Worm (Caenorhabditis elegans) whole organism, L3 larva: ENCODE measurements around the gene zer-1.

ENCODE experiments used
- R02D3.7 ChIP-seq: fragments of 150-350 bp; optimal IDR thresholded peaks from 2 replicates; lab custom pipeline; 2014; ENCODE audit warnings: missing biosample characterization, missing genetic modification characterization
- ZK546.5 ChIP-seq: sonication (generic microtip); optimal IDR thresholded peaks from 2 replicates; lab custom pipeline; 2017; ENCODE audit warnings: missing biosample characterization, missing genetic modification characterization
- ama-1 ChIP-seq: fragments of 150-350 bp; optimal IDR thresholded peaks from 2 replicates; lab custom pipeline; 2018
- ceh-16 ChIP-seq: sonication (generic microtip); optimal IDR thresholded peaks from 2 replicates; lab custom pipeline; 2017; ENCODE audit warnings: missing biosample characterization, missing genetic modification characterization
- ceh-28 ChIP-seq: fragments of 150-350 bp; optimal IDR thresholded peaks from 2 replicates; lab custom pipeline; 2014; ENCODE audit warnings: missing biosample characterization, missing genetic modification reagents, missing genetic modification characterization
- ceh-82 ChIP-seq: fragments of 150-350 bp; optimal IDR thresholded peaks from 2 replicates; lab custom pipeline; 2014; ENCODE audit warnings: missing biosample characterization, missing genetic modification characterization
- ceh-9 ChIP-seq: sonication (generic microtip); optimal IDR thresholded peaks from 2 replicates; lab custom pipeline; 2018; ENCODE audit warnings: missing biosample characterization, missing genetic modification characterization
- daf-12 ChIP-seq: fragments of 150-350 bp; optimal IDR thresholded peaks from 2 replicates; lab custom pipeline; 2014; ENCODE audit warnings: missing biosample characterization, missing genetic modification reagents, missing genetic modification characterization
- egl-27 ChIP-seq: sonication (generic microtip); optimal IDR thresholded peaks from 4 replicates; lab custom pipeline; 2017; ENCODE audit warnings: missing biosample characterization, missing genetic modification reagents, missing genetic modification characterization
- elt-1 ChIP-seq: fragments of 150-350 bp; optimal IDR thresholded peaks from 2 replicates; lab custom pipeline; 2014; ENCODE audit warnings: missing biosample characterization, missing genetic modification characterization
- elt-2 ChIP-seq: sonication (generic microtip); optimal IDR thresholded peaks from 2 replicates; lab custom pipeline; 2016; ENCODE audit warnings: missing genetic modification reagents, mild to moderate bottlenecking, missing genetic modification characterization, missing compliant biosample characterization
- elt-3 ChIP-seq, 3 experiments: fragments of 150-350 bp in 1 of 3; sonication (generic microtip) in 2 of 3; optimal IDR thresholded peaks; 2 replicates in 2 of 3; 4 replicates in 1 of 3; lab custom pipeline; 2014 to 2017; ENCODE audit warnings: missing biosample characterization in 3 of 3, missing genetic modification characterization in 3 of 3
- eor-1 ChIP-seq, 2 experiments: fragments of 150-350 bp; optimal IDR thresholded peaks; 2 replicates each; lab custom pipeline; 2014 to 2018; ENCODE audit warnings: missing biosample characterization in 2 of 2, missing genetic modification characterization in 2 of 2
- fkh-10 ChIP-seq: sonication (generic microtip); optimal IDR thresholded peaks from 2 replicates; lab custom pipeline; 2017; ENCODE audit warnings: missing biosample characterization, missing genetic modification reagents, missing genetic modification characterization
- fkh-2 ChIP-seq: fragments of 150-350 bp; optimal IDR thresholded peaks from 2 replicates; lab custom pipeline; 2014; ENCODE audit warnings: missing biosample characterization, missing genetic modification reagents, missing genetic modification characterization
- fos-1 ChIP-seq: fragments of 150-350 bp; optimal IDR thresholded peaks from 2 replicates; lab custom pipeline; 2014; ENCODE audit warnings: missing biosample characterization, missing genetic modification characterization
- hmg-11 ChIP-seq: sonication (generic microtip); optimal IDR thresholded peaks from 2 replicates; lab custom pipeline; 2016; ENCODE audit warnings: missing genetic modification characterization, missing compliant biosample characterization
- jun-1 ChIP-seq: fragments of 150-350 bp; optimal IDR thresholded peaks from 2 replicates; lab custom pipeline; 2014; ENCODE audit warnings: missing biosample characterization, missing genetic modification reagents, missing genetic modification characterization
- lin-15B ChIP-seq: fragments of 150-350 bp; optimal IDR thresholded peaks from 2 replicates; lab custom pipeline; 2014; ENCODE audit warnings: missing biosample characterization, missing genetic modification characterization
- lin-39 ChIP-seq: fragments of 150-350 bp; optimal IDR thresholded peaks from 2 replicates; lab custom pipeline; 2018; ENCODE audit warnings: missing biosample characterization, missing genetic modification reagents, missing genetic modification characterization
- lsy-12 ChIP-seq: sonication (generic microtip); optimal IDR thresholded peaks from 2 replicates; lab custom pipeline; 2016; ENCODE audit warnings: mild to moderate bottlenecking, missing genetic modification characterization, missing compliant biosample characterization
- mdl-1 ChIP-seq: fragments of 150-350 bp; optimal IDR thresholded peaks from 2 replicates; lab custom pipeline; 2014; ENCODE audit warnings: missing biosample characterization, missing genetic modification characterization
- mml-1 ChIP-seq: fragments of 150-350 bp; sonication (generic microtip); optimal IDR thresholded peaks from 3 replicates; lab custom pipeline; 2014; ENCODE audit warnings: missing biosample characterization, missing genetic modification characterization
- nfya-1 ChIP-seq: sonication (generic microtip); optimal IDR thresholded peaks from 2 replicates; lab custom pipeline; 2017; ENCODE audit warnings: missing genetic modification characterization, mild to moderate bottlenecking, missing compliant biosample characterization, antibody characterized with exemption, moderate library complexity; ENCODE audit not compliant: insufficient read depth
- nhr-11 ChIP-seq: fragments of 150-350 bp; optimal IDR thresholded peaks from 2 replicates; lab custom pipeline; 2014; ENCODE audit warnings: missing biosample characterization, missing genetic modification characterization
- nhr-23 ChIP-seq: fragments of 150-350 bp; optimal IDR thresholded peaks from 2 replicates; lab custom pipeline; 2014; ENCODE audit warnings: missing biosample characterization, missing genetic modification reagents, missing genetic modification characterization
- nhr-237 ChIP-seq: fragments of 150-350 bp; optimal IDR thresholded peaks from 2 replicates; lab custom pipeline; 2014; ENCODE audit warnings: missing biosample characterization, missing genetic modification characterization
- nhr-25 ChIP-seq: sonication (generic microtip); optimal IDR thresholded peaks from 2 replicates; lab custom pipeline; 2017; ENCODE audit warnings: missing biosample characterization, missing genetic modification characterization
- nhr-28 ChIP-seq: fragments of 150-350 bp; optimal IDR thresholded peaks from 2 replicates; lab custom pipeline; 2014; ENCODE audit warnings: missing biosample characterization, missing genetic modification characterization
- nhr-43 ChIP-seq: sonication (generic microtip); optimal IDR thresholded peaks from 2 replicates; lab custom pipeline; 2016; ENCODE audit warnings: mild to moderate bottlenecking, missing genetic modification characterization, missing compliant biosample characterization; ENCODE audit not compliant: poor library complexity, severe bottlenecking
- nhr-76 ChIP-seq: fragments of 150-350 bp; sonication (generic microtip); optimal IDR thresholded peaks from 5 replicates; lab custom pipeline; 2014; ENCODE audit warnings: missing biosample characterization, missing genetic modification characterization
- nhr-77 ChIP-seq: fragments of 150-350 bp; optimal IDR thresholded peaks from 2 replicates; lab custom pipeline; 2014; ENCODE audit warnings: missing biosample characterization, missing genetic modification characterization
- pha-4 ChIP-seq: fragments of 150-350 bp; optimal IDR thresholded peaks from 2 replicates; lab custom pipeline; 2014; ENCODE audit warnings: missing biosample characterization, missing genetic modification reagents, missing genetic modification characterization
- pqm-1 ChIP-seq: fragments of 150-350 bp; optimal IDR thresholded peaks from 2 replicates; lab custom pipeline; 2017; ENCODE audit warnings: missing biosample characterization, missing genetic modification characterization, inconsistent platforms
- sea-2 ChIP-seq: fragments of 150-350 bp; sonication (generic microtip); optimal IDR thresholded peaks from 4 replicates; lab custom pipeline; 2014; ENCODE audit warnings: missing biosample characterization, missing genetic modification reagents, missing genetic modification characterization
- skn-1 ChIP-seq: fragments of 150-350 bp; optimal IDR thresholded peaks from 2 replicates; lab custom pipeline; 2014; ENCODE audit warnings: missing biosample characterization, missing genetic modification characterization
- snpc-4 ChIP-seq: fragments of 150-350 bp; optimal IDR thresholded peaks from 2 replicates; lab custom pipeline; 2014; ENCODE audit warnings: missing biosample characterization, missing genetic modification characterization
- tbx-2 ChIP-seq: sonication (generic microtip); optimal IDR thresholded peaks from 2 replicates; lab custom pipeline; 2016; ENCODE audit warnings: mild to moderate bottlenecking, missing genetic modification characterization, missing compliant biosample characterization
- unc-39 ChIP-seq: sonication (generic microtip); optimal IDR thresholded peaks from 4 replicates; lab custom pipeline; 2017; ENCODE audit warnings: missing biosample characterization, missing genetic modification characterization
- unc-62 ChIP-seq: fragments of 150-350 bp; sonication (generic microtip); optimal IDR thresholded peaks from 4 replicates; lab custom pipeline; 2014; ENCODE audit warnings: missing biosample characterization, missing genetic modification reagents, missing genetic modification characterization
- zag-1 ChIP-seq: fragments of 150-350 bp; optimal IDR thresholded peaks from 2 replicates; lab custom pipeline; 2014; ENCODE audit warnings: missing biosample characterization, missing genetic modification characterization
- ztf-11 ChIP-seq: fragments of 150-350 bp; optimal IDR thresholded peaks from 2 replicates; lab custom pipeline; 2014; ENCODE audit warnings: missing biosample characterization, missing genetic modification characterization

The zer-1 gene

DNA sequence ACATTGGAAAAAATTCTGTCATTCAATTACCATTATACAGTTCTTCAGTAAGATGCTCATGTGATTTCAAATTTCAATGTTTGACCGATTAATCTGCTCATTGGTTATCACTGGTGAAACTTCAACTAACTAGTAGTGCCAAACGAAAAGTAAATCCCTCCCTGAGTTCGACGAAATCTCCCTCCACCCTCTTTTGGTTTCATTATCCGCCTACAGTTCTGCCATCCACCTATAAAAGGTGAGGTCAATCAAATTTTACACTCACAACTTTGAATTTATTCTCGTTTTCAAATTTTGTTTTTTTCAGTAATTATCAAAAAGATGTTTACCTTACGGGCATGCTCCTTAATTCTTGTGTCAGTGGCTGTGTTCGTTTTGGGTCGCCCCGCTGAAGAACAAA is 44.0 kb downstream of the zer-1 start, which contains the start of gene far-8:
TSS of gene far-8 (plus strand) at position 301 of the 400 bp plus-strand sequence.
- TF ChIP-seq nhr-28 (tag; lab: Kevin White, UChicago) = no peak
- no peak for TF ChIP-seq unc-39 (tag; lab: Kevin White, UChicago)
- no peak for TF ChIP-seq ceh-28 (tag; lab: Kevin White, UChicago)
- no peak for TF ChIP-seq hmg-11
- no peak for TF ChIP-seq unc-62 (GFP tag; lab: Kevin White, UChicago)
- no peak for TF ChIP-seq nhr-237 (tag; lab: Kevin White, UChicago)
- no peak for TF ChIP-seq ZK546.5 (tag; lab: Kevin White, UChicago)
- no peak for TF ChIP-seq jun-1 (tag; lab: Kevin White, UChicago)
- no peak for TF ChIP-seq fkh-10 (GFP tag; lab: Kevin White, UChicago)
- TF ChIP-seq fos-1 (tag; lab: Kevin White, UChicago) = no peak
- no peak for TF ChIP-seq mdl-1 (tag; lab: Kevin White, UChicago)
- no peak for TF ChIP-seq snpc-4
- no peak for TF ChIP-seq nhr-11 (tag; lab: Kevin White, UChicago)
- no peak for TF ChIP-seq ceh-82 (tag; lab: Kevin White, UChicago)
- TF ChIP-seq daf-12 = no peak
- TF ChIP-seq R02D3.7 (tag; lab: Kevin White, UChicago) = no peak
- TF ChIP-seq pqm-1 (tag; lab: Kevin White, UChicago) = no peak
- TF ChIP-seq nfya-1 (tag; lab: Kevin White, UChicago) = no peak

DNA sequence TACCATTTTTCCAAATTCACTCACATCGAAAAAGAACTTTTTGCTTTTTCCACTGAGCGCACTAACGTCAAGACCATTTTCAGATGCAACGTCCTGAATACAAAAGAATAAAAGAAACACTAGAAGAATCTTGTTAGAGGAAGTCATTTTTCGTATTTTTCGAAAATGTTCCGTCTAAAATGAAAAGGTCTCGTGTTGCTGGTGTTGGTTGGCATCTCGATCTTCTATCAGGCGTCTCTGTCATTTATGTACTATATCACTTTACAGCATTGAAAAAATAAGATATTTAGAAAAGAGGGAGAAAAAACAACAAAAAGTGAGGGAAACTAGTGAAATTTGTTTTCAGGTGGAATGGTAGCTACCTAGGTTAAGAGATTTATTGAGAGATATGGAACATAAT is 45.4 kb downstream of the zer-1 start, which contains the start of gene K02F3.9:
TSS of gene K02F3.9 (minus strand) at position 190 of the 400 bp plus-strand sequence.
- no peak for TF ChIP-seq fos-1 (tag; lab: Kevin White, UChicago)

DNA sequence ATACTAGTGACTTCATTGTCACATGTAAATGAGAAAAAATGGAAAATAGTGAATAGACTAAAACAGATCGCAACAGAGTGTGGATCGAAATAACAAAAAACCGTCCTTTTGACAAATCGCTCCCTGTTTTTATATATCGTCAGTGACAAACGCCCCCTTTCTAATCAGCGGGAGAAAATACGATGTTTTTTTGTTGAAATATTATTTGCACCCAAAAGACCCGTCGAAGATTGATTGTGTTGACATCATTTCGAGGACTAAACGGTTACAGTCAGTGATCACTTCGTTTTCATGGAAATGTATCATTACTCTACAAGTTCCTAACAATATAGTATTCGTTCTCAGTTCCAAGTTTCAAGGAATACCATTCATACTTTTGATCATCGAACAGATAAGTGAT is 47.1 kb downstream of the zer-1 start, which contains the start of gene dos-3:
TSS of gene dos-3 (minus strand) at position 101 of the 400 bp plus-strand sequence.
- no peak for TF ChIP-seq lin-15B
- TF ChIP-seq egl-27 = no peak
- no peak for TF ChIP-seq skn-1 (tag; lab: Kevin White, UChicago)
- no peak for TF ChIP-seq zag-1
- TF ChIP-seq nhr-77 = no peak
- no peak for TF ChIP-seq nhr-76 (tag; lab: Kevin White, UChicago)
- no peak for TF ChIP-seq mdl-1 (tag; lab: Kevin White, UChicago)
- no peak for TF ChIP-seq nhr-23 (tag; lab: Kevin White, UChicago)
- TF ChIP-seq tbx-2 (tag; lab: Kevin White, UChicago) = no peak
- TF ChIP-seq ceh-82 (tag; lab: Kevin White, UChicago) = no peak
- no peak for TF ChIP-seq ama-1 (lab: Kevin White, UChicago)
- no peak for TF ChIP-seq eor-1 (tag; optimal IDR thresholded peaks at IDR 0.05; lab: Kevin White, UChicago)
- no peak for TF ChIP-seq nhr-25 (tag; lab: Kevin White, UChicago)
- TF ChIP-seq nhr-11 (tag; lab: Kevin White, UChicago) = no peak
- no peak for TF ChIP-seq mml-1
- no peak for TF ChIP-seq daf-12
- no peak for TF ChIP-seq fos-1 (tag; lab: Kevin White, UChicago)

DNA sequence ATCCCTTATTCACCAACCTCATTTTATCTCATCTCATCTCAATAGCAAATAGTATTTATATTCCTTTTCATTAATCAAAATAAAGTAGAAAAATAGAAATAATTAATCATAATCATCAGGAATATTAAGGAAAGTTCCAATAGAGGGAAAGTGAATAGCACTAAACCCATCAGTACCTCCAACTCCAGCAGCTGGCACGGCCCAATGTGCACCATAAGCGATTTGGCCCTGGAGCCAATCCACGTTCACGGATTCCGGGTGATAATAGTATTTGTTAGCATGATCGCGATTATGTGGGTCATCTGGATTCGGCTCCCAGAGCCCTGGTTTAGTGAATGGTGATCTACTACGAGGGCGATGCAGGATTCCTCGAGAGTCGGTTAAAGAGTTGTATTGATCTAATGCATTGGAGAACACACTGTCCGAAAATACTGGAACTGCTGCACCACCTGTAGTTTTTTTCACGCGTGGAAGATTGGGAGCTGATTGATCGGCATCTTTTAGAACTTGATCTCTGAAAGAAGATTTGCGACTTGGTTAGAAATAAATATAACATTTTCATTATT is 50.8 kb downstream of the zer-1 start:
- TF ChIP-seq sea-2 (GFP tag; lab: Kevin White, UChicago) = no peak
- TF ChIP-seq nhr-28 (tag; lab: Kevin White, UChicago) = no peak
- TF ChIP-seq lin-15B = no peak
- peak; percentile 47 for TF ChIP-seq nhr-76 (tag; lab: Kevin White, UChicago)
- TF ChIP-seq ceh-16 (tag; lab: Kevin White, UChicago) = no peak
- TF ChIP-seq nhr-77 = peak; percentile 64
- TF ChIP-seq fkh-2 (tag; lab: Kevin White, UChicago) = no peak
- peak; percentile 42 for TF ChIP-seq hmg-11
- peak; percentile 26 for TF ChIP-seq R02D3.7 (tag; lab: Kevin White, UChicago)
- no peak for TF ChIP-seq snpc-4
- TF ChIP-seq nhr-23 (tag; lab: Kevin White, UChicago) = no peak
- no peak for TF ChIP-seq ztf-11 (tag; lab: Kevin White, UChicago)
- peak in 2 of 3 experiments; percentile 32 to 38 for TF ChIP-seq elt-3 (tag; optimal IDR thresholded peaks at IDR 0.05; lab: Kevin White, UChicago)
- peak; percentile 61 for TF ChIP-seq elt-2 (tag; lab: Kevin White, UChicago)
- peak; percentile 20 for TF ChIP-seq lin-39 (tag; lab: Kevin White, UChicago)
- TF ChIP-seq pha-4 (tag; lab: Kevin White, UChicago) = peak; percentile 47
- TF ChIP-seq ceh-28 (tag; lab: Kevin White, UChicago) = peak; percentile 71
- TF ChIP-seq nhr-25 (tag; lab: Kevin White, UChicago) = peak; percentile 62
- TF ChIP-seq egl-27 = no peak
- peak; percentile 43 for TF ChIP-seq unc-39 (tag; lab: Kevin White, UChicago)
- TF ChIP-seq fkh-10 (GFP tag; lab: Kevin White, UChicago) = no peak
- TF ChIP-seq nhr-43 (tag; lab: Kevin White, UChicago) = peak; percentile 92
- TF ChIP-seq eor-1 (tag; optimal IDR thresholded peaks at IDR 0.05; lab: Kevin White, UChicago) = no peak
- TF ChIP-seq ceh-82 (tag; lab: Kevin White, UChicago) = peak; percentile 7
- TF ChIP-seq ceh-9 (tag; lab: Kevin White, UChicago) = no peak
- peak; percentile 98 for TF ChIP-seq ama-1 (lab: Kevin White, UChicago)
- TF ChIP-seq nhr-11 (tag; lab: Kevin White, UChicago) = no peak
- peak; percentile 47 for TF ChIP-seq skn-1 (tag; lab: Kevin White, UChicago)
- TF ChIP-seq pqm-1 (tag; lab: Kevin White, UChicago) = no peak
- peak; percentile 45 for TF ChIP-seq ZK546.5 (tag; lab: Kevin White, UChicago)
- peak; percentile 84 for TF ChIP-seq fos-1 (tag; lab: Kevin White, UChicago)
- TF ChIP-seq elt-1 = peak; percentile 61
- peak; percentile 70 for TF ChIP-seq tbx-2 (tag; lab: Kevin White, UChicago)
- peak; percentile 97 for TF ChIP-seq lsy-12 (tag; lab: Kevin White, UChicago)
- peak; percentile 61 for TF ChIP-seq jun-1 (tag; lab: Kevin White, UChicago)
- peak; percentile 31 for TF ChIP-seq unc-62 (GFP tag; lab: Kevin White, UChicago)
